Fruit fly (Drosophila melanogaster): ENCODE data around the gene CG32212.

The CG32212 gene

dm6 chr3L:19512672-19513071, 25.3 kb downstream of the CG32212 start (continued):
- no peak for TF ChIP-seq Gsc (GFP tag; IDR thresholded peaks at IDR 0.05)
- peak; percentile 64 for TF ChIP-seq Ets65A (GFP tag)
- TF ChIP-seq CG10431 (GFP tag; optimal IDR thresholded peaks at IDR 0.05) = no peak
- 0 out of 2 replicates have a peak, but pooled peaks have one; percentile 11 for TF ChIP-seq gsb (GFP tag; IDR thresholded peaks at IDR 0.05)

dm6 chr3L:19516547-19516946, 29.2 kb downstream of the CG32212 start:
- TF ChIP-seq Sox102F (GFP tag; optimal IDR thresholded peaks at IDR 0.05) = peak; percentile 72
- peak; percentile 84 for TF ChIP-seq CG18599 (GFP tag; optimal IDR thresholded peaks at IDR 0.05)
- peak; percentile 95 for TF ChIP-seq CG4730 (GFP tag; IDR thresholded peaks at IDR 0.05)
- TF ChIP-seq CG11504 (tag; optimal IDR thresholded peaks at IDR 0.05) = peak; percentile 80
- TF ChIP-seq CG9876 (GFP tag; optimal IDR thresholded peaks at IDR 0.05) = peak; percentile 94
- peak; percentile 95 for TF ChIP-seq p53 (GFP tag; optimal IDR thresholded peaks at IDR 0.05)
- TF ChIP-seq Bdp1 (GFP tag; optimal IDR thresholded peaks at IDR 0.05) = peak; percentile 68
- peak; percentile 59 for TF ChIP-seq CG33557 (GFP tag; optimal IDR thresholded peaks at IDR 0.05)
- TF ChIP-seq CG9609 (GFP tag; optimal IDR thresholded peaks at IDR 0.05) = peak; percentile 89
- TF ChIP-seq pnt (GFP tag; optimal IDR thresholded peaks at IDR 0.05) = peak; percentile 89
- TF ChIP-seq knrl (GFP tag; IDR thresholded peaks at IDR 0.05; ENCODE audit: partially characterized antibody) = peak; percentile 74
- TF ChIP-seq CG43689 (GFP tag; IDR thresholded peaks at IDR 0.05) = peak; percentile 88
- peak; percentile 71 for TF ChIP-seq CG7786 (GFP tag; optimal IDR thresholded peaks at IDR 0.05)
- TF ChIP-seq sim (GFP tag; IDR thresholded peaks at IDR 0.05) = peak; percentile 50
- peak; percentile 61; the same call in 1 of the 2 replicates for TF ChIP-seq bowl (GFP tag; IDR thresholded peaks at IDR 0.05)
- peak; percentile 95 for TF ChIP-seq Ptx1 (GFP tag; IDR thresholded peaks at IDR 0.05)
- no peak for TF ChIP-seq Nf-YC (tag; optimal IDR thresholded peaks at IDR 0.05)
- TF ChIP-seq CG10462 (GFP tag; optimal IDR thresholded peaks at IDR 0.05) = peak; percentile 37
- TF ChIP-seq CG8359 (GFP tag; optimal IDR thresholded peaks at IDR 0.05; ENCODE audit: borderline replicate concordance) = peak; percentile 78
- peak; percentile 78 for TF ChIP-seq CG13894 (tag; optimal IDR thresholded peaks at IDR 0.05)
- TF ChIP-seq fd96Cb (tag; optimal IDR thresholded peaks at IDR 0.05) = peak; percentile 78
- TF ChIP-seq Opbp (GFP tag; IDR thresholded peaks at IDR 0.05; ENCODE audit: partially characterized antibody) = peak; percentile 53; the same call in 1 of the 3 replicates
- no peak for TF ChIP-seq nerfin-1 (tag; optimal IDR thresholded peaks at IDR 0.05)
- peak; percentile 16; the same call in 1 of the 2 replicates for TF ChIP-seq inv (GFP tag; IDR thresholded peaks at IDR 0.05; ENCODE audit: partially characterized antibody)
- peak; percentile 100 for TF ChIP-seq Ets97D (GFP tag; optimal IDR thresholded peaks at IDR 0.05)
- TF ChIP-seq Ets65A (GFP tag) = peak; percentile 100
- TF ChIP-seq sd (tag; optimal IDR thresholded peaks at IDR 0.05) = no peak
- peak; percentile 33 for TF ChIP-seq CG31388 (GFP tag; optimal IDR thresholded peaks at IDR 0.05)
- TF ChIP-seq vvl (GFP tag; IDR thresholded peaks at IDR 0.05) = peak; percentile 96
- TF ChIP-seq CG13775 (GFP tag; optimal IDR thresholded peaks at IDR 0.05) = peak; percentile 84
- TF ChIP-seq Jarid2 (GFP tag; optimal IDR thresholded peaks at IDR 0.05) = peak; percentile 73
- TF ChIP-seq usp (GFP tag; optimal IDR thresholded peaks at IDR 0.05) = no peak
- TF ChIP-seq C15 (GFP tag; IDR thresholded peaks at IDR 0.05) = peak; percentile 89
- TF ChIP-seq aop (GFP tag; IDR thresholded peaks at IDR 0.05) = peak; percentile 60; the same call in 1 of the 2 replicates
- peak; percentile 74 for TF ChIP-seq HLHmδ (GFP tag; optimal IDR thresholded peaks at IDR 0.05)
- peak; percentile 91 for TF ChIP-seq crc (GFP tag; optimal IDR thresholded peaks at IDR 0.05)
- TF ChIP-seq Dip2 (GFP tag; IDR thresholded peaks at IDR 0.05) = no peak
- TF ChIP-seq CG8281 (tag; optimal IDR thresholded peaks at IDR 0.05) = peak; percentile 61
- TF ChIP-seq sc (optimal IDR thresholded peaks at IDR 0.05) = no peak
- TF ChIP-seq sc (GFP tag; optimal IDR thresholded peaks at IDR 0.05) = peak; percentile 46
- TF ChIP-seq CG8924 (tag; optimal IDR thresholded peaks at IDR 0.05) = no peak
- TF ChIP-seq D (optimal IDR thresholded peaks at IDR 0.05) = no peak
- TF ChIP-seq D (GFP tag; optimal IDR thresholded peaks at IDR 0.05) = peak; percentile 73
- TF ChIP-seq br (optimal IDR thresholded peaks at IDR 0.05) = no peak
- peak; percentile 78 for TF ChIP-seq gsb-n (tag; optimal IDR thresholded peaks at IDR 0.05)
- peak; percentile 68 for TF ChIP-seq CG3163 (GFP tag; optimal IDR thresholded peaks at IDR 0.05)
- peak; percentile 60; the same call in 1 of the 2 replicates for TF ChIP-seq seq (GFP tag; IDR thresholded peaks at IDR 0.05)
